Fruit fly (Drosophila melanogaster): ENCODE measurements around the gene BBS8.

Gene BBS8

DNA sequence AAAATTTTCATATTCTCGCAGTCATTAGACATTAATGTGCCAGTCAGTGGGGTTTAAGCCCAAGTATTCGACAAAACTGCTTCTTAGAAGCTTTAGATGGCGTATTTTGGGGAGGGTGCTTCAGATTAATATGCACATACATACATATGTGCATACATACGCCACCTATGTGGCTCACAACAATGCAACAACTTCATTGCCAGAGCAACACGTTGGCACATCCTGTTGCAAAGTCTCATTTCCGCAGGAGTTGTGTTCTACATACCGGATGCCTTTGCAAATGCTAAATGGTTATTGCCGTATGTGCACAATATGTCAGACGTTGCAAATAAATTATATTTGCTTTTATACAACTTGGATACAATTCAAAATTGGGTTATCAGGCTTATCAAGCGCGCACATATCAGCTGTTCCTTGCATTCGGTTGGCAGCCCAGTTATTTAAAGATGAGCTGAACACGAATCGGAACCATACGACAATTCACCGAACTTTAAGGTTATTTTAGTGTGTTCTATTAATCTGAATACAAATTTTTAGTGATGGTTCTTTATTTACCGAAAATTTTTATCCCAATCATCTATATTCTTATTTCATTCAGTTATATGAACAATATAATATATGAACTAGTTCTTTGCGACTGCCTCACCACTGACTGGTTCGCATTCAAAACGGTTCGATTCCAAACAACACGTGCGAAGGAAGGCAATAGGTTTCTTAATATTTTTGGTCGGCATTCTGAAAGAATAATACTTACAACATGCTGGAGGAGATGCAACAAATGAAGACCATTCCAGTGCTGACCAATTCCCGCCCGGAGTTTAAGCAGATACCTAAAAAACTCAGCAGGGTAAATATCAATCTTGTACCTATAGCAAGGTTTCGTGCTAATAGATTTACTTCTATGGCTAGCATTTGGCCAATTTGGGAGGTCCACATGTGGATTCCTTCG, 18.8 kb upstream of the BBS8 start, which contains the start of gene Polr1B (continued):
- TF ChIP-seq kni (GFP tag; optimal IDR thresholded peaks at IDR 0.05) (peak; percentile 34), CG9609 (GFP tag; optimal IDR thresholded peaks at IDR 0.05) (no peak), E2f2 (GFP tag; IDR thresholded peaks at IDR 0.05) (peak; percentile 93), Nf-YB (GFP tag; optimal IDR thresholded peaks at IDR 0.05) (no peak), row (GFP tag; IDR thresholded peaks at IDR 0.05) (peak; percentile 84), CG1529 (GFP tag; optimal IDR thresholded peaks at IDR 0.05) (no peak), CG3847 (GFP tag; IDR thresholded peaks at IDR 0.05) (peak; percentile 62; the same call in 1 of the 2 replicates), CG2116 (GFP tag; optimal IDR thresholded peaks at IDR 0.05) (peak; percentile 62), CG10209 (GFP tag; optimal IDR thresholded peaks at IDR 0.05) (no peak), ems (GFP tag; optimal IDR thresholded peaks at IDR 0.05) (no peak), cas (GFP tag; IDR thresholded peaks at IDR 0.05) (no peak), CG34376 (GFP tag; optimal IDR thresholded peaks at IDR 0.05) (peak; percentile 11), Deaf1 (tag; optimal IDR thresholded peaks at IDR 0.05) (no peak), HLH4C (GFP tag; IDR thresholded peaks at IDR 0.05; ENCODE audit: partially characterized antibody) (peak; percentile 47; the same call in 2 of the 3 replicates), HmgD (GFP tag; optimal IDR thresholded peaks at IDR 0.05) (no peak), lov (optimal IDR thresholded peaks at IDR 0.05) (no peak), lov (GFP tag; IDR thresholded peaks at IDR 0.05) (0 out of 3 replicates have a peak, but pooled peaks have one; percentile 32), gem (tag; optimal IDR thresholded peaks at IDR 0.05) (no peak), CG3726 (GFP tag; IDR thresholded peaks at IDR 0.05) (no peak), Dek (tag; optimal IDR thresholded peaks at IDR 0.05) (peak; percentile 27), CG2875 (GFP tag; optimal IDR thresholded peaks at IDR 0.05) (no peak), CG4617 (GFP tag; optimal IDR thresholded peaks at IDR 0.05; ENCODE audit: borderline replicate concordance) (peak; percentile 26), wor (GFP tag; IDR thresholded peaks at IDR 0.05) (no peak), tgo (GFP tag; IDR thresholded peaks at IDR 0.05) (no peak), Ada2b (GFP tag; IDR thresholded peaks at IDR 0.05) (no peak), CG11398 (GFP tag; optimal IDR thresholded peaks at IDR 0.05) (no peak), CG2120 (GFP tag; optimal IDR thresholded peaks at IDR 0.05) (peak; percentile 39), hth (optimal IDR thresholded peaks at IDR 0.05) (no peak), CG4707 (GFP tag; optimal IDR thresholded peaks at IDR 0.05) (no peak), CG13424 (tag; optimal IDR thresholded peaks at IDR 0.05) (peak; percentile 31), CG32532 (GFP tag; IDR thresholded peaks at IDR 0.05) (no peak), Med (GFP tag) (peak; percentile 51), Taf1 (GFP tag; IDR thresholded peaks at IDR 0.05) (no peak), CG12155 (GFP tag; optimal IDR thresholded peaks at IDR 0.05) (no peak), hbn (GFP tag; IDR thresholded peaks at IDR 0.05; ENCODE audit: partially characterized antibody) (0 out of 2 replicates have a peak, but pooled peaks have one; percentile 46), CG3163 (GFP tag; optimal IDR thresholded peaks at IDR 0.05) (no peak), CG3838 (GFP tag; optimal IDR thresholded peaks at IDR 0.05) (no peak), Dp (GFP tag; optimal IDR thresholded peaks at IDR 0.05) (peak; percentile 94), mld (GFP tag; IDR thresholded peaks at IDR 0.05; ENCODE audit: partially characterized antibody) (no peak; the same call in 2 of the 3 replicates), Neu2 (GFP tag; optimal IDR thresholded peaks at IDR 0.05; ENCODE audit: borderline replicate concordance) (no peak), Myb (GFP tag; optimal IDR thresholded peaks at IDR 0.05) (peak; percentile 33), CG10267 (tag; optimal IDR thresholded peaks at IDR 0.05) (peak; percentile 46), usp (GFP tag; optimal IDR thresholded peaks at IDR 0.05) (no peak), shn (GFP tag; optimal IDR thresholded peaks at IDR 0.05) (no peak), CG9437 (GFP tag; optimal IDR thresholded peaks at IDR 0.05) (no peak), CG30020 (tag; optimal IDR thresholded peaks at IDR 0.05) (no peak), corto (GFP tag; optimal IDR thresholded peaks at IDR 0.05) (no peak), gsb (GFP tag; IDR thresholded peaks at IDR 0.05) (no peak), nmo (GFP tag; optimal IDR thresholded peaks at IDR 0.05) (peak; percentile 50)
